Worm (Caenorhabditis elegans) whole organism, L4 larva: ENCODE results near the gene D1086.3.

Experiments used
- F26F4.8 ChIP-seq: fragments of 200-800 bp; sonication (Bioruptor generic); conservative IDR thresholded peaks from 2 replicates; pipeline ENCODE4 v1.3.6; 2022; ENCODE audit warnings: missing genetic modification characterization, missing compliant biosample characterization
- F44E2.7 ChIP-seq: fragments of 200-800 bp; sonication (Bioruptor generic); IDR thresholded peaks from 2 replicates; pipeline ENCODE4 v2.1.2; 2022; ENCODE audit warnings: missing genetic modification characterization, missing compliant biosample characterization
- Y48G9A.11 ChIP-seq: fragments of 200-800 bp; sonication (Bioruptor generic); IDR thresholded peaks from 2 replicates; pipeline ENCODE4 v1.3.6; 2022; ENCODE audit warnings: missing genetic modification reagents, missing genetic modification characterization, missing compliant biosample characterization
- Y5F2A.4 ChIP-seq: fragments of 200-800 bp; sonication (Bioruptor generic); optimal IDR thresholded peaks from 2 replicates; lab custom pipeline; 2018; ENCODE audit warnings: mild to moderate bottlenecking, missing genetic modification characterization, missing compliant biosample characterization
- ZK337.2 ChIP-seq: fragments of 200-800 bp; sonication (Bioruptor generic); IDR thresholded peaks from 2 replicates; pipeline ENCODE4 v1.3.6; 2022; ENCODE audit warnings: missing genetic modification reagents, missing genetic modification characterization, missing compliant biosample characterization
- ZK546.5 ChIP-seq, 2 experiments: sonication (generic microtip); optimal IDR thresholded peaks; 2 replicates each; lab custom pipeline; 2017; ENCODE audit warnings: missing biosample characterization in 2 of 2, missing genetic modification characterization in 2 of 2
- aha-1 ChIP-seq: fragments of 150-350 bp; peaks from one replicate; lab custom pipeline; 2014; ENCODE audit warnings: missing biosample characterization, missing genetic modification characterization
- ama-1 ChIP-seq: fragments of 150-350 bp; optimal IDR thresholded peaks from 2 replicates; lab custom pipeline; 2014; ENCODE audit warnings: inconsistent platforms, mixed read lengths
- arid-1 ChIP-seq: fragments of 200-800 bp; sonication (Bioruptor generic); conservative IDR thresholded peaks from 2 replicates; pipeline ENCODE4 v1.3.6; 2022; ENCODE audit warnings: missing genetic modification reagents, missing genetic modification characterization, missing compliant biosample characterization
- attf-4 ChIP-seq: sonication (generic microtip); optimal IDR thresholded peaks from 3 replicates; lab custom pipeline; 2017; ENCODE audit warnings: missing biosample characterization, missing genetic modification characterization
- ceh-28 ChIP-seq: fragments of 150-350 bp; optimal IDR thresholded peaks from 2 replicates; lab custom pipeline; 2014; ENCODE audit warnings: missing biosample characterization, missing genetic modification reagents, missing genetic modification characterization
- ceh-82 ChIP-seq: sonication (generic microtip); optimal IDR thresholded peaks from 2 replicates; lab custom pipeline; 2017; ENCODE audit warnings: missing biosample characterization, missing genetic modification characterization
- ctbp-1 ChIP-seq: fragments of 200-800 bp; sonication (Bioruptor generic); IDR thresholded peaks from 2 replicates; pipeline ENCODE4 v1.3.6; 2022; ENCODE audit warnings: missing genetic modification reagents, missing genetic modification characterization, missing compliant biosample characterization
- dmd-6 ChIP-seq: fragments of 200-800 bp; sonication (Bioruptor generic); IDR thresholded peaks from 2 replicates; pipeline ENCODE4 v1.3.6; 2022; ENCODE audit warnings: missing genetic modification reagents, missing genetic modification characterization, missing compliant biosample characterization
- dmd-9 ChIP-seq: fragments of 200-800 bp; sonication (Bioruptor generic); IDR thresholded peaks from 2 replicates; pipeline ENCODE4 v1.3.6; 2022; ENCODE audit warnings: missing genetic modification reagents, missing genetic modification characterization, missing compliant biosample characterization
- dve-1 ChIP-seq: sonication (generic microtip); optimal IDR thresholded peaks from 2 replicates; lab custom pipeline; 2017; ENCODE audit warnings: antibody characterized with exemption, mild to moderate bottlenecking, missing genetic modification characterization, missing compliant biosample characterization; ENCODE audit not compliant: insufficient read depth
- fos-1 ChIP-seq: fragments of 150-350 bp; optimal IDR thresholded peaks from 2 replicates; lab custom pipeline; 2014; ENCODE audit warnings: missing biosample characterization, missing genetic modification characterization
- gei-8 ChIP-seq: fragments of 200-800 bp; sonication (Bioruptor generic); optimal IDR thresholded peaks from 2 replicates; lab custom pipeline; 2018; ENCODE audit warnings: mild to moderate bottlenecking, missing genetic modification characterization, missing compliant biosample characterization
- hlh-11 ChIP-seq: fragments of 200-800 bp; sonication (Bioruptor generic); optimal IDR thresholded peaks from 2 replicates; lab custom pipeline; 2018; ENCODE audit warnings: mild to moderate bottlenecking, missing genetic modification characterization, missing compliant biosample characterization
- jun-1 ChIP-seq: fragments of 150-350 bp; optimal IDR thresholded peaks from 2 replicates; lab custom pipeline; 2014; ENCODE audit warnings: missing biosample characterization, missing genetic modification reagents, missing genetic modification characterization
- lim-7 ChIP-seq: fragments of 200-800 bp; sonication (Bioruptor generic); IDR thresholded peaks from 2 replicates; pipeline ENCODE4 v1.3.6; 2022; ENCODE audit warnings: missing genetic modification characterization, missing compliant biosample characterization
- lin-29 ChIP-seq: fragments of 200-800 bp; sonication (Bioruptor generic); IDR thresholded peaks from 2 replicates; pipeline ENCODE4 v1.3.6; 2022; ENCODE audit warnings: missing genetic modification reagents, missing genetic modification characterization, missing compliant biosample characterization
- lin-39 ChIP-seq: fragments of 150-350 bp; optimal IDR thresholded peaks from 2 replicates; lab custom pipeline; 2014; ENCODE audit warnings: missing biosample characterization, missing genetic modification reagents, missing genetic modification characterization
- lir-3 ChIP-seq: sonication (generic microtip); optimal IDR thresholded peaks from 2 replicates; lab custom pipeline; 2016; ENCODE audit warnings: mild to moderate bottlenecking, missing genetic modification characterization, missing compliant biosample characterization
- madf-9 ChIP-seq: fragments of 200-800 bp; sonication (Bioruptor generic); conservative IDR thresholded peaks from 2 replicates; pipeline ENCODE4 v1.3.6; 2022; ENCODE audit warnings: missing genetic modification reagents, missing genetic modification characterization, missing compliant biosample characterization
- mdt-29 ChIP-seq: fragments of 200-800 bp; sonication (Bioruptor generic); IDR thresholded peaks from 2 replicates; pipeline ENCODE4 v1.3.6; 2022; ENCODE audit warnings: missing genetic modification reagents, missing genetic modification characterization, missing compliant biosample characterization
- mes-2 ChIP-seq: sonication (generic microtip); optimal IDR thresholded peaks from 2 replicates; lab custom pipeline; 2016; ENCODE audit warnings: missing genotype, mild to moderate bottlenecking, missing genetic modification characterization, missing compliant biosample characterization; ENCODE audit not compliant: poor library complexity, severe bottlenecking
- mxl-3 ChIP-seq: fragments of 200-800 bp; sonication (Bioruptor generic); optimal IDR thresholded peaks from 2 replicates; lab custom pipeline; 2018; ENCODE audit warnings: mild to moderate bottlenecking, missing genetic modification characterization, missing compliant biosample characterization
- nhr-237 ChIP-seq: sonication (generic microtip); optimal IDR thresholded peaks from 2 replicates; lab custom pipeline; 2017; ENCODE audit warnings: missing biosample characterization, missing genetic modification characterization
- nhr-25 ChIP-seq: sonication (generic microtip); optimal IDR thresholded peaks from 2 replicates; lab custom pipeline; 2017; ENCODE audit warnings: missing genetic modification characterization, mild to moderate bottlenecking, missing compliant biosample characterization, antibody characterized with exemption, moderate library complexity, borderline replicate concordance; ENCODE audit not compliant: insufficient read depth
- nhr-28 ChIP-seq: fragments of 150-350 bp; optimal IDR thresholded peaks from 2 replicates; lab custom pipeline; 2014; ENCODE audit warnings: missing biosample characterization, missing genetic modification characterization
- pqm-1 ChIP-seq: sonication (generic microtip); optimal IDR thresholded peaks from 2 replicates; lab custom pipeline; 2017; ENCODE audit warnings: missing biosample characterization, missing genetic modification characterization
- skn-1 ChIP-seq: fragments of 150-350 bp; optimal IDR thresholded peaks from 2 replicates; lab custom pipeline; 2014; ENCODE audit warnings: missing biosample characterization, missing genetic modification characterization
- tra-1 ChIP-seq: fragments of 200-800 bp; sonication (Bioruptor generic); IDR thresholded peaks from 2 replicates; pipeline ENCODE4 v1.3.6; 2022; ENCODE audit warnings: missing genetic modification reagents, missing genetic modification characterization, missing compliant biosample characterization
- unc-130 ChIP-seq: sonication (generic microtip); optimal IDR thresholded peaks from 2 replicates; lab custom pipeline; 2016; ENCODE audit warnings: missing genetic modification reagents, missing genetic modification characterization, missing compliant biosample characterization
- unc-62 ChIP-seq, 3 experiments: fragments of 150-350 bp in 1 of 3; sonication (generic microtip); optimal IDR thresholded peaks in 2 of 3; peaks in 1 of 3; 1 replicate in 1 of 3; 2 replicates in 2 of 3; lab custom pipeline; 2014 to 2017; ENCODE audit warnings: missing biosample characterization in 3 of 3, missing genetic modification characterization in 3 of 3, missing genetic modification reagents in 3 of 3, missing genotype in 1 of 3
- zfp-2 ChIP-seq: sonication (generic microtip); optimal IDR thresholded peaks from 2 replicates; lab custom pipeline; 2016; ENCODE audit warnings: mild to moderate bottlenecking, missing genetic modification characterization, missing compliant biosample characterization
- zfp-3 ChIP-seq: fragments of 200-800 bp; sonication (Bioruptor generic); conservative IDR thresholded peaks from 2 replicates; pipeline ENCODE4 v1.3.6; 2022; ENCODE audit warnings: missing genetic modification reagents, missing genetic modification characterization, missing compliant biosample characterization
- ztf-7 ChIP-seq: fragments of 150-350 bp; optimal IDR thresholded peaks from 2 replicates; lab custom pipeline; 2014; ENCODE audit warnings: missing biosample characterization, missing genetic modification characterization

Gene D1086.3

DNA sequence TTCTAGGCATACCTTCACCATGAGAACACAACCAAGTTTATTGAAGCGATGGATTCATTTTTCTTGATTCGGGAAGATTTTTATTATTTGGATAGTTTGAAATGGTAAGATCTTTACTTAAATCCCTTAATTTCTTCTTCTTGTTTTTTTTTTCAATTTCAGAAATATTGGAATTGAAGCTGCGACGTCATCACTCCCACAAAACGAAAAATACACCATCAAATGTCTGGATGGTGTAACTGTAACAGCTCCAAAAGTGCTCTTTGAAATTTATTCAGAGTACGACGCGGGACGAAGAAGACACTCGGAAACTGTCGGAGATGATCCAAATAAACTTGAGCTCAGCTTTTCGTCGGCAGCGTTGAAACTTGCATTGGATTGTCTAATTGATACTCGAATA, 28.2 kb upstream of the D1086.3 start, which contains the start of gene D1086.21:
Gene D1086.21, plus strand, starts transcription at position 301 of the 400 bp plus-strand sequence.
- no peak for TF ChIP-seq fos-1 (tag; lab: Kevin White, UChicago)
- no peak for TF ChIP-seq dve-1 (tag; lab: Kevin White, UChicago)
- TF ChIP-seq mes-2 (tag; lab: Kevin White, UChicago), result no peak
- no peak for TF ChIP-seq ceh-28 (tag; lab: Kevin White, UChicago)

DNA sequence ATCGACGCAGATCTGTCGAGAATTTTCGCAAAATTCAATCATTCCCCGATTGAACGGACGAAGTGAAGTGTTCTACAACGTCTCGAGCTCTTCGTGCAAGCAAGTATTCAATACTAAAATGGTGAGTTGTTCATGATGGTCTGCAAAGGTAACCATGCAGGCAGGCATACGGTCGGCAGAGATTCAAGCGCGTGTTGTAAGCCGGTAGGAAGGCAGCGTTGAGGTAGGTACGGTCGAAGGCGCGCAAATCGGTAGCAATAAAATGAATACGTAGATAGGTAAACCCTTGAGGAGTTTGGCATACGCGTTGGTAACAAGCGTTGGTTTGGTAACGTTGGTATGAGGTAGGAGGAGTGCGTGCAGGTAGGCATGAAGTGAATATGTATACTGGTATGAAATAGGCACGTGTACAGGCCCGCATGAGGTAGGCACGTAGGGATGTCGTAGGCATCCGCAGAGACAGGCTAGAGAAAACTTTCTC, 24.7 kb upstream of the D1086.3 start, which contains the start of gene D1086.17:
Gene D1086.17, plus strand, starts transcription at position 51 of the 481 bp plus-strand sequence.
- TF ChIP-seq aha-1 (tag; lab: Kevin White, UChicago) (peak; percentile 92), zfp-2 (tag; lab: Kevin White, UChicago) (no peak)
- TF ChIP-seq, all 104 proteins: peak for 1

DNA sequence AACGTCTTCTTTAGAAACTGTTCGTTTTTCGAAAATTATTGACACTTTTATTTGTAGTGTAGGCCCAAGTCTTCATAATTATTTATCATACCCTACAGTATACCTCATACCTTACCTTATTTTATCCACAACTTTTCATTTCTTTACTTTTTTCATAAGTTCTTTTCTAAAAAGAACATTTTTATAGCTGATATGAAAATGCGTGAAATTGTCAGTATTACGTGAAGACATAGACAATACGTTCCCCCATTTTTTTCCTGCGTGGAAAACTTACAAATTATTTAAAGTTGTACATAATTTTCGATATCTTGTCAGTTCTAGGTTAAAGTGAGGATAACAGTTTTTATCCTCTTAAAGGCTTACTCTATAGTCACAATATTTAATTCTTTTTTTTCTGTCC, 22.7 kb upstream of the D1086.3 start:
- no peak for TF ChIP-seq ama-1 (lab: Kevin White, UChicago)
- no peak for TF ChIP-seq ceh-82 (tag; lab: Kevin White, UChicago)
- peak in 1 of 2 experiments; percentile 90 for TF ChIP-seq unc-62 (GFP tag; optimal IDR thresholded peaks at IDR 0.05 in 1 of 2; lab: Kevin White, UChicago)
- no peak for TF ChIP-seq unc-62 (tag; optimal IDR thresholded peaks at IDR 0.05; lab: Kevin White, UChicago)

DNA sequence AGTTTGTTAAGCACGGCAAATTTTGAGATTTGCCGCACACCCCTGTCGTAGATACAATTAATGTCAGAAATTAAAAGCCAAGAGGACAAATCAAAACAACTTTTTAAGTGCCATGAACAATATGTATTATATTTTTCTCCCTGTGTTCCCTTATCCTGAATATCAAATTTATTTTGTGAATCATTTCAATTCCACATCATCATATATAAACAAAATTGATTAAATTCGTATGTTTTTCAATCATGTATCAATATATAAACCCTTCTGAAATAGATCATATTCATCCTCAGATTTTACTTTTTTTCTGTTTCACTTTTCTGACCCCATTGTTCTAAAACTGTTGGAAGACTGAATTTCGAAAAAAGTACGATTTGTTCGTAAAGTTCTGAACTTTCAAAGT, 18.4 kb upstream of the D1086.3 start, which contains the start of gene D1086.11:
Gene D1086.11, plus strand, starts transcription at position 301 of the 400 bp plus-strand sequence.
- TF ChIP-seq lin-29 (GFP tag; lab: Robert Waterston, UW) (no peak), zfp-3 (GFP tag; lab: Robert Waterston, UW) (no peak), nhr-28 (tag; lab: Kevin White, UChicago) (no peak), dmd-6 (GFP tag; lab: Robert Waterston, UW) (no peak), nhr-25 (no peak), lir-3 (tag; lab: Kevin White, UChicago) (no peak), mdt-29 (GFP tag; lab: Robert Waterston, UW) (no peak), gei-8 (GFP tag; lab: Kevin White, UChicago) (no peak), madf-9 (GFP tag; lab: Robert Waterston, UW) (no peak), nhr-237 (tag; lab: Kevin White, UChicago) (no peak), pqm-1 (tag; lab: Kevin White, UChicago) (no peak), ZK546.5 (tag; optimal IDR thresholded peaks at IDR 0.05; lab: Kevin White, UChicago) (no peak), unc-62 (GFP tag; optimal IDR thresholded peaks at IDR 0.05 in 1 of 2; lab: Kevin White, UChicago) (no peak), unc-62 (tag; optimal IDR thresholded peaks at IDR 0.05; lab: Kevin White, UChicago) (no peak), ctbp-1 (GFP tag; lab: Robert Waterston, UW) (no peak), arid-1 (GFP tag; lab: Robert Waterston, UW) (no peak), hlh-11 (no peak), attf-4 (tag; lab: Kevin White, UChicago) (no peak), Y48G9A.11 (GFP tag; lab: Robert Waterston, UW) (no peak), F44E2.7 (no peak)

DNA sequence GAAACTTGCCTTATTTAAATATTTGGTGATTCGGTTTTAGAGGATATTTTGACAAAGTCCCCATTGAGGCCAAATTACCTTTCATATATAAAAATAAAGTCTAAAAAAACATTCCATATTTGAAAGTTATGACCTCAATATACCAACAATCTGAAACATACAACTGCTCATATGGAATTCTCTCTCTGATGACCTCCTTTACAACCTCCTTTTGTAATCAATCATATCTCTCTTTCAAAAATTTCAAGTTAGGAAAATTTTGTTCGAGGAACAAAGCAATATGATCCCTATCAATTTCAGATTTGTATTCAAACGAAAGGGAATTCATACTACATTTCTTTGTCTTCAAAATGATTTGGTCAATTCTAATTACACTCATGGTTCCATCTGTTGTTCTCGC, 13.1 kb upstream of the D1086.3 start, which contains the start of gene D1086.6:
Gene D1086.6, plus strand, starts transcription at position 301 of the 400 bp plus-strand sequence.
- no peak for TF ChIP-seq aha-1 (tag; lab: Kevin White, UChicago)
- no peak for TF ChIP-seq unc-130 (GFP tag; lab: Kevin White, UChicago)
- TF ChIP-seq lin-39, result no peak
- TF ChIP-seq skn-1, result no peak
- no peak for TF ChIP-seq jun-1 (tag; lab: Kevin White, UChicago)
- no peak for TF ChIP-seq dmd-9 (GFP tag; lab: Robert Waterston, UW)
- TF ChIP-seq ceh-28 (tag; lab: Kevin White, UChicago), result no peak
- TF ChIP-seq lim-7, result no peak
- TF ChIP-seq zfp-3 (GFP tag; lab: Robert Waterston, UW), result no peak
- TF ChIP-seq ceh-82 (tag; lab: Kevin White, UChicago), result no peak
- no peak for TF ChIP-seq ztf-7 (tag; lab: Kevin White, UChicago)
- TF ChIP-seq ZK337.2 (GFP tag; lab: Robert Waterston, UW), result no peak
- TF ChIP-seq Y5F2A.4 (GFP tag; lab: Kevin White, UChicago), result no peak
- TF ChIP-seq ama-1 (lab: Kevin White, UChicago), result no peak
- no peak for TF ChIP-seq hlh-11
- TF ChIP-seq nhr-237 (tag; lab: Kevin White, UChicago), result no peak
- TF ChIP-seq F26F4.8, result no peak
- TF ChIP-seq nhr-25, result no peak
- no peak for TF ChIP-seq tra-1 (GFP tag; lab: Robert Waterston, UW)
- TF ChIP-seq mxl-3, result no peak
